Fruit fly (Drosophila melanogaster): ENCODE measurements around the gene CG32086.
A peak's percentile ranks its signal among the peaks of the same experiment; 100 is the strongest.

- TF ChIP-seq CG11085 (GFP tag; IDR thresholded peaks at IDR 0.05) (no peak), NC2β (GFP tag; optimal IDR thresholded peaks at IDR 0.05) (no peak), CG7271 (tag; optimal IDR thresholded peaks at IDR 0.05) (peak; percentile 1)
These were observed 44.1 kb upstream of the CG32086 start, which contains the start of gene Apt1 for dm6 chr3L:11627819-11628483.
